Fruit fly (Drosophila melanogaster): Measurements from ENCODE around the gene Rubicon.

Gene Rubicon

DNA sequence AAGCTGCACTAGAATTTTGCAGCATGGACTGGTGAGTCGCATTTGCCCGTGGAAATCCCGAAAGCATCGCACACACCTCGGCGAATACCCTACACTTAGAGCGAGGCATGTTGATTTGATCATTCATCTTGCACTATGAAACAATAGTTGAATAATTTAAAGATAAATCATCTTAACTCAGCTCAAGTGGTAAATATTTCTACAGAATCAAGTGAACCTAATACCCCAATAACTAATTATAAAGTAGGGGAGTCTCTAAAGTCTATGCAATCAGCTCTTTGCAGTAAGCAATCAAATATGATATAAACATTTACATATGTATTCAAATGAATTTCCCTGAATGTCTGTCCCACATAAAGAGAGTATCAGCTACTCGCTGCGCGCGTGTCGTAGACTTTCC, 571 bp downstream of the Rubicon start (continued):
- TF ChIP-seq slou (GFP tag; optimal IDR thresholded peaks at IDR 0.05), result peak; percentile 43
- TF ChIP-seq NfI (GFP tag; optimal IDR thresholded peaks at IDR 0.05), result no peak
- TF ChIP-seq ase (GFP tag; IDR thresholded peaks at IDR 0.05), result peak; percentile 85
- TF ChIP-seq pan (optimal IDR thresholded peaks at IDR 0.05), result no peak
- TF ChIP-seq pan (GFP tag; optimal IDR thresholded peaks at IDR 0.05 in 1 of 2, IDR thresholded peaks at IDR 0.05 in 1 of 2), result peak in 1 of 2 experiments; percentile 31
- TF ChIP-seq crc (GFP tag; optimal IDR thresholded peaks at IDR 0.05), result peak; percentile 68
- peak; percentile 33 for TF ChIP-seq Sox102F (GFP tag; optimal IDR thresholded peaks at IDR 0.05)
- peak; percentile 73 for TF ChIP-seq corto (GFP tag; optimal IDR thresholded peaks at IDR 0.05)
- peak; percentile 61 for TF ChIP-seq trh (GFP tag; optimal IDR thresholded peaks at IDR 0.05)
- no peak for TF ChIP-seq CG12219 (GFP tag; optimal IDR thresholded peaks at IDR 0.05)
- TF ChIP-seq Sox100B (GFP tag; optimal IDR thresholded peaks at IDR 0.05), result peak; percentile 17
- TF ChIP-seq CG10654 (GFP tag; optimal IDR thresholded peaks at IDR 0.05), result no peak
- TF ChIP-seq CG4328 (GFP tag; optimal IDR thresholded peaks at IDR 0.05), result no peak
- no peak for TF ChIP-seq Deaf1 (tag; optimal IDR thresholded peaks at IDR 0.05)
- peak in 1 of 2 experiments; percentile 63 for TF ChIP-seq Hr78 (GFP tag; optimal IDR thresholded peaks at IDR 0.05)
- TF ChIP-seq pros (GFP tag; optimal IDR thresholded peaks at IDR 0.05), result no peak
- TF ChIP-seq tx (GFP tag; optimal IDR thresholded peaks at IDR 0.05), result no peak
- no peak for TF ChIP-seq ro (GFP tag; IDR thresholded peaks at IDR 0.05)
- TF ChIP-seq CG12769 (tag; optimal IDR thresholded peaks at IDR 0.05), result peak; percentile 57
- peak; percentile 79 for TF ChIP-seq H15 (GFP tag; IDR thresholded peaks at IDR 0.05)
- TF ChIP-seq h (optimal IDR thresholded peaks at IDR 0.05), result no peak
- TF ChIP-seq bsh (GFP tag; optimal IDR thresholded peaks at IDR 0.05), result peak in 1 of 2 experiments; percentile 25
- no peak for TF ChIP-seq CG7928 (GFP tag; optimal IDR thresholded peaks at IDR 0.05)
- peak; percentile 4 for TF ChIP-seq CG10979 (tag; optimal IDR thresholded peaks at IDR 0.05)
- no peak for TF ChIP-seq sug (tag; optimal IDR thresholded peaks at IDR 0.05)
- peak; percentile 82 for TF ChIP-seq slp2 (GFP tag; optimal IDR thresholded peaks at IDR 0.05)
- peak; percentile 64; the same call in 2 of the 3 replicates for TF ChIP-seq CG3726 (GFP tag; IDR thresholded peaks at IDR 0.05)
- peak; percentile 54; the same call in 2 of the 3 replicates for TF ChIP-seq zfh1 (GFP tag; IDR thresholded peaks at IDR 0.05)
- TF ChIP-seq sens (GFP tag), result peak; percentile 98
- TF ChIP-seq CG15479 (GFP tag; optimal IDR thresholded peaks at IDR 0.05), result no peak
- no peak for TF ChIP-seq CrebB (tag; optimal IDR thresholded peaks at IDR 0.05)
- no peak for TF ChIP-seq PHDP (tag; optimal IDR thresholded peaks at IDR 0.05)
- TF ChIP-seq CG7357 (GFP tag; IDR thresholded peaks at IDR 0.05), result no peak
- TF ChIP-seq D19A (tag; optimal IDR thresholded peaks at IDR 0.05), result peak; percentile 41
- no peak for TF ChIP-seq pzg (GFP tag; optimal IDR thresholded peaks at IDR 0.05)
- TF ChIP-seq Doc2 (GFP tag; IDR thresholded peaks at IDR 0.05), result no peak
- TF ChIP-seq CG8281 (tag; optimal IDR thresholded peaks at IDR 0.05), result peak; percentile 69
- TF ChIP-seq disco-r (GFP tag; optimal IDR thresholded peaks at IDR 0.05), result no peak
- TF ChIP-seq exex (tag; optimal IDR thresholded peaks at IDR 0.05), result no peak
- TF ChIP-seq dpn (GFP tag; optimal IDR thresholded peaks at IDR 0.05), result peak in 1 of 2 experiments; percentile 85
- TF ChIP-seq sima (GFP tag; optimal IDR thresholded peaks at IDR 0.05), result peak; percentile 29
- no peak for TF ChIP-seq CHES-1-like (GFP tag; optimal IDR thresholded peaks at IDR 0.05)
- TF ChIP-seq CG2678 (tag; optimal IDR thresholded peaks at IDR 0.05), result peak; percentile 85
- 0 out of 2 replicates have a peak, but pooled peaks have one; percentile 24 for TF ChIP-seq CG17328 (GFP tag; IDR thresholded peaks at IDR 0.05)
- TF ChIP-seq CG31441 (GFP tag; IDR thresholded peaks at IDR 0.05), result no peak
- no peak for TF ChIP-seq vnd (GFP tag; IDR thresholded peaks at IDR 0.05; ENCODE audit: partially characterized antibody)
- TF ChIP-seq CG14441 (GFP tag; IDR thresholded peaks at IDR 0.05), result peak; percentile 64
- no peak for TF ChIP-seq CG5245 (GFP tag; optimal IDR thresholded peaks at IDR 0.05)
- no peak for TF ChIP-seq cato (GFP tag; optimal IDR thresholded peaks at IDR 0.05; ENCODE audit: borderline replicate concordance)
- no peak for TF ChIP-seq da (GFP tag; optimal IDR thresholded peaks at IDR 0.05)
- no peak for TF ChIP-seq CG14860 (GFP tag; IDR thresholded peaks at IDR 0.05; ENCODE audit: partially characterized antibody)
